2 fruit fly cellular contexts compared by ENCODE assay signal in genomic region chr3L:19079798-19080691, dm6.
TF ChIP-seq lines count a peak whose summit lies in the region.

No protein-coding gene starts in this region.

TF ChIP-seq in whole organism, embryonic, 481 proteins besides CTCF, POLR2A, EP300 and RAD21 (continued from another document and continues in another):
- TF ChIP-seq CG13424 (tag; optimal IDR thresholded peaks at IDR 0.05; lab: Kevin White, UChicago), result peak; percentile 26
- no peak; the same call in 2 of the 3 replicates for TF ChIP-seq ci (GFP tag; IDR thresholded peaks at IDR 0.05; lab: Robert Waterston, UW)
- TF ChIP-seq sima (GFP tag; optimal IDR thresholded peaks at IDR 0.05; lab: Kevin White, UChicago), result no peak
- TF ChIP-seq Eip74EF (GFP tag; optimal IDR thresholded peaks at IDR 0.05; lab: Kevin White, UChicago), result peak in 1 of 2 experiments; percentile 11
- TF ChIP-seq chif (GFP tag; optimal IDR thresholded peaks at IDR 0.05; lab: Kevin White, UChicago), result peak; percentile 6 to 42
- TF ChIP-seq CG31441 (GFP tag; IDR thresholded peaks at IDR 0.05; lab: Robert Waterston, UW), result 0 out of 2 replicates have a peak, but pooled peaks have one; percentile 35
- no peak for TF ChIP-seq Taf1 (GFP tag; IDR thresholded peaks at IDR 0.05; lab: Robert Waterston, UW)
- TF ChIP-seq tin (GFP tag; optimal IDR thresholded peaks at IDR 0.05; lab: Kevin White, UChicago), result peak; percentile 23
- TF ChIP-seq mld (GFP tag; IDR thresholded peaks at IDR 0.05; lab: Robert Waterston, UW; ENCODE audit: partially characterized antibody), result no peak
- TF ChIP-seq cwo (GFP tag; optimal IDR thresholded peaks at IDR 0.05; lab: Kevin White, UChicago), result peak; percentile 1
- TF ChIP-seq croc (GFP tag; conservative IDR thresholded peaks at IDR 0.05; lab: Robert Waterston, UW), result no peak
- peak; percentile 76 for TF ChIP-seq Med (GFP tag; lab: Kevin White, UChicago)
- TF ChIP-seq slp2 (GFP tag; optimal IDR thresholded peaks at IDR 0.05; lab: Kevin White, UChicago), result peak; percentile 43
- peak; percentile 58 for TF ChIP-seq Meics (GFP tag; optimal IDR thresholded peaks at IDR 0.05; lab: Kevin White, UChicago)
- TF ChIP-seq jing (GFP tag; optimal IDR thresholded peaks at IDR 0.05; lab: Kevin White, UChicago), result no peak
- no peak for TF ChIP-seq crc (GFP tag; optimal IDR thresholded peaks at IDR 0.05; lab: Kevin White, UChicago)
- TF ChIP-seq CG10274 (GFP tag; optimal IDR thresholded peaks at IDR 0.05; lab: Kevin White, UChicago), result no peak
- TF ChIP-seq Mad (GFP tag; optimal IDR thresholded peaks at IDR 0.05; lab: Kevin White, UChicago), result no peak
- TF ChIP-seq eve (GFP tag; optimal IDR thresholded peaks at IDR 0.05; lab: Kevin White, UChicago), result peak in 1 of 2 experiments; percentile 78
- peak; percentile 32 for TF ChIP-seq CG4424 (GFP tag; optimal IDR thresholded peaks at IDR 0.05; lab: Kevin White, UChicago)
- peak; percentile 34 for TF ChIP-seq disco-r (GFP tag; optimal IDR thresholded peaks at IDR 0.05; lab: Kevin White, UChicago)
- peak; percentile 64; the same call in 1 of the 3 replicates for TF ChIP-seq CG11456 (GFP tag; IDR thresholded peaks at IDR 0.05; lab: Robert Waterston, UW)
- TF ChIP-seq nmo (GFP tag; optimal IDR thresholded peaks at IDR 0.05; lab: Kevin White, UChicago), result peak; percentile 44
- TF ChIP-seq CG4730 (GFP tag; IDR thresholded peaks at IDR 0.05; lab: Robert Waterston, UW), result no peak
- TF ChIP-seq CG7839 (tag; optimal IDR thresholded peaks at IDR 0.05; lab: Kevin White, UChicago), result peak; percentile 55
- no peak for TF ChIP-seq Tbp (GFP tag; optimal IDR thresholded peaks at IDR 0.05; lab: Kevin White, UChicago)
- TF ChIP-seq D (optimal IDR thresholded peaks at IDR 0.05; lab: Kevin White, UChicago), result no peak
- no peak for TF ChIP-seq D (GFP tag; optimal IDR thresholded peaks at IDR 0.05; lab: Kevin White, UChicago)
- TF ChIP-seq HHEX (GFP tag; optimal IDR thresholded peaks at IDR 0.05; lab: Kevin White, UChicago), result peak; percentile 25
- peak; percentile 95 for TF ChIP-seq crol (GFP tag; IDR thresholded peaks at IDR 0.05; lab: Robert Waterston, UW)
- TF ChIP-seq CG1529 (GFP tag; optimal IDR thresholded peaks at IDR 0.05; lab: Kevin White, UChicago), result peak; percentile 31
- TF ChIP-seq CG5953 (GFP tag; IDR thresholded peaks at IDR 0.05; lab: Robert Waterston, UW), result no peak
- TF ChIP-seq CG12769 (tag; optimal IDR thresholded peaks at IDR 0.05; lab: Kevin White, UChicago), result peak; percentile 67
- TF ChIP-seq Dbx (GFP tag; IDR thresholded peaks at IDR 0.05; lab: Robert Waterston, UW), result 0 out of 3 replicates have a peak, but pooled peaks have one; percentile 33
- peak; percentile 1 for TF ChIP-seq gsb-n (tag; optimal IDR thresholded peaks at IDR 0.05; lab: Kevin White, UChicago)
- peak; percentile 66 for TF ChIP-seq gem (tag; optimal IDR thresholded peaks at IDR 0.05; lab: Kevin White, UChicago)
- TF ChIP-seq NC2β (GFP tag; optimal IDR thresholded peaks at IDR 0.05; lab: Kevin White, UChicago), result no peak
- TF ChIP-seq CG9437 (GFP tag; optimal IDR thresholded peaks at IDR 0.05; lab: Kevin White, UChicago), result peak; percentile 40
- TF ChIP-seq mam (GFP tag; optimal IDR thresholded peaks at IDR 0.05; lab: Kevin White, UChicago), result peak; percentile 18
- no peak for TF ChIP-seq Asciz (GFP tag; optimal IDR thresholded peaks at IDR 0.05; lab: Kevin White, UChicago)
- peak; percentile 47 for TF ChIP-seq Rfx (GFP tag; IDR thresholded peaks at IDR 0.05; lab: Robert Waterston, UW)
- TF ChIP-seq dmrt99B (tag; optimal IDR thresholded peaks at IDR 0.05; lab: Kevin White, UChicago), result peak; percentile 59
- TF ChIP-seq Atf-2 (GFP tag; optimal IDR thresholded peaks at IDR 0.05; lab: Kevin White, UChicago), result peak; percentile 32
- TF ChIP-seq Hr51 (GFP tag; optimal IDR thresholded peaks at IDR 0.05; lab: Kevin White, UChicago), result peak in 1 of 2 experiments; percentile 60
- TF ChIP-seq oc (tag; optimal IDR thresholded peaks at IDR 0.05; lab: Kevin White, UChicago), result peak; percentile 8
- TF ChIP-seq CG10321 (GFP tag; IDR thresholded peaks at IDR 0.05; lab: Robert Waterston, UW), result peak; percentile 47; the same call in 1 of the 2 replicates
- TF ChIP-seq CG8924 (tag; optimal IDR thresholded peaks at IDR 0.05; lab: Kevin White, UChicago), result peak; percentile 31
- peak; percentile 12 for TF ChIP-seq CG10979 (tag; optimal IDR thresholded peaks at IDR 0.05; lab: Kevin White, UChicago)
- peak; percentile 78 for TF ChIP-seq CG7556 (GFP tag; optimal IDR thresholded peaks at IDR 0.05; lab: Kevin White, UChicago)
- TF ChIP-seq CG10267 (tag; optimal IDR thresholded peaks at IDR 0.05; lab: Kevin White, UChicago), result peak; percentile 14
- TF ChIP-seq Lim3 (GFP tag; IDR thresholded peaks at IDR 0.05; lab: Robert Waterston, UW), result no peak
- 0 out of 2 replicates have a peak, but pooled peaks have one; percentile 9 for TF ChIP-seq CG11696 (GFP tag; IDR thresholded peaks at IDR 0.05; lab: Robert Waterston, UW)
- peak; percentile 39 for TF ChIP-seq D19A (tag; optimal IDR thresholded peaks at IDR 0.05; lab: Kevin White, UChicago)
- TF ChIP-seq CG12219 (GFP tag; optimal IDR thresholded peaks at IDR 0.05; lab: Kevin White, UChicago), result peak; percentile 18
- no peak for TF ChIP-seq Antp (GFP tag; optimal IDR thresholded peaks at IDR 0.05; lab: Kevin White, UChicago)
- TF ChIP-seq lab (GFP tag; optimal IDR thresholded peaks at IDR 0.05; lab: Kevin White, UChicago), result peak; percentile 16
- no peak for TF ChIP-seq MESR4 (GFP tag; optimal IDR thresholded peaks at IDR 0.05; lab: Kevin White, UChicago)
- peak; percentile 28 for TF ChIP-seq pho (GFP tag; optimal IDR thresholded peaks at IDR 0.05; lab: Kevin White, UChicago)
- peak; percentile 36 for TF ChIP-seq Ssrp (tag; optimal IDR thresholded peaks at IDR 0.05; lab: Kevin White, UChicago)
- TF ChIP-seq CG12391 (tag; optimal IDR thresholded peaks at IDR 0.05; lab: Kevin White, UChicago), result peak; percentile 17
- peak; percentile 1 for TF ChIP-seq CG9817 (tag; optimal IDR thresholded peaks at IDR 0.05; lab: Kevin White, UChicago)
- TF ChIP-seq sc (optimal IDR thresholded peaks at IDR 0.05; lab: Kevin White, UChicago), result no peak
- no peak for TF ChIP-seq sc (GFP tag; optimal IDR thresholded peaks at IDR 0.05; lab: Kevin White, UChicago)
- TF ChIP-seq zen (tag; optimal IDR thresholded peaks at IDR 0.05; lab: Kevin White, UChicago), result no peak
- TF ChIP-seq CG17385 (GFP tag; optimal IDR thresholded peaks at IDR 0.05; lab: Kevin White, UChicago), result peak; percentile 14
- TF ChIP-seq Myb (GFP tag; optimal IDR thresholded peaks at IDR 0.05; lab: Kevin White, UChicago), result peak; percentile 38

TF ChIP-seq in whole organism, prepupa, 60 proteins besides CTCF, POLR2A, EP300 and RAD21 (continued from another document):
- 0 out of 3 replicates have a peak, but pooled peaks have one; percentile 23 for TF ChIP-seq eg (GFP tag; IDR thresholded peaks at IDR 0.05; lab: Robert Waterston, UW)
- TF ChIP-seq ss (GFP tag; optimal IDR thresholded peaks at IDR 0.05; lab: Kevin White, UChicago), result peak; percentile 8 to 74
- TF ChIP-seq CG7368 (GFP tag; optimal IDR thresholded peaks at IDR 0.05; lab: Kevin White, UChicago), result peak; percentile 61
- peak; percentile 79 for TF ChIP-seq CG6276 (GFP tag; optimal IDR thresholded peaks at IDR 0.05; lab: Kevin White, UChicago)
- peak; percentile 78 for TF ChIP-seq Sox15 (GFP tag; optimal IDR thresholded peaks at IDR 0.05; lab: Kevin White, UChicago)
- peak; percentile 82 for TF ChIP-seq Sox14 (GFP tag; optimal IDR thresholded peaks at IDR 0.05; lab: Kevin White, UChicago)
- TF ChIP-seq dsx (GFP tag; optimal IDR thresholded peaks at IDR 0.05; lab: Kevin White, UChicago; ENCODE audit: poor library complexity, severe bottlenecking), result peak; percentile 78
- TF ChIP-seq pdm3 (GFP tag; optimal IDR thresholded peaks at IDR 0.05; lab: Kevin White, UChicago), result peak; percentile 82
- peak; percentile 81 for TF ChIP-seq CG34406 (GFP tag; optimal IDR thresholded peaks at IDR 0.05; lab: Kevin White, UChicago)
- TF ChIP-seq CG6163 (GFP tag; IDR thresholded peaks at IDR 0.05; lab: Robert Waterston, UW), result peak; percentile 49; the same call in 1 of the 3 replicates
- TF ChIP-seq acj6 (GFP tag; optimal IDR thresholded peaks at IDR 0.05; lab: Kevin White, UChicago), result peak; percentile 73
- TF ChIP-seq CG9139 (GFP tag; optimal IDR thresholded peaks at IDR 0.05; lab: Kevin White, UChicago), result peak; percentile 4
- TF ChIP-seq Hr4 (GFP tag; optimal IDR thresholded peaks at IDR 0.05; lab: Kevin White, UChicago), result peak; percentile 86
- peak; percentile 94 for TF ChIP-seq svp (GFP tag; lab: Kevin White, UChicago)
- TF ChIP-seq fd59A (GFP tag; optimal IDR thresholded peaks at IDR 0.05; lab: Kevin White, UChicago), result peak; percentile 72
- TF ChIP-seq Blimp-1 (GFP tag; optimal IDR thresholded peaks at IDR 0.05; lab: Kevin White, UChicago), result peak; percentile 56
- TF ChIP-seq Eip93F (GFP tag; optimal IDR thresholded peaks at IDR 0.05; lab: Kevin White, UChicago), result no peak
- TF ChIP-seq CG10631 (GFP tag; optimal IDR thresholded peaks at IDR 0.05; lab: Kevin White, UChicago), result peak; percentile 83
- TF ChIP-seq CG10669 (GFP tag; optimal IDR thresholded peaks at IDR 0.05; lab: Kevin White, UChicago), result peak; percentile 69
- TF ChIP-seq Hr38 (GFP tag; optimal IDR thresholded peaks at IDR 0.05; lab: Kevin White, UChicago), result no peak
- no peak for TF ChIP-seq vri (GFP tag; optimal IDR thresholded peaks at IDR 0.05; lab: Kevin White, UChicago)
- peak; percentile 57 for TF ChIP-seq CG16779 (tag; optimal IDR thresholded peaks at IDR 0.05; lab: Kevin White, UChicago)
- peak; percentile 79 for TF ChIP-seq Smox (GFP tag; optimal IDR thresholded peaks at IDR 0.05; lab: Kevin White, UChicago)
- no peak for TF ChIP-seq CG6854 (GFP tag; optimal IDR thresholded peaks at IDR 0.05; lab: Kevin White, UChicago)
- peak; percentile 74 for TF ChIP-seq net (GFP tag; optimal IDR thresholded peaks at IDR 0.05; lab: Kevin White, UChicago)
- peak; percentile 78 for TF ChIP-seq CG31627 (GFP tag; optimal IDR thresholded peaks at IDR 0.05; lab: Kevin White, UChicago)
- peak; percentile 79 for TF ChIP-seq Sox102F (GFP tag; optimal IDR thresholded peaks at IDR 0.05; lab: Kevin White, UChicago)
- peak; percentile 78 for TF ChIP-seq OdsH (GFP tag; optimal IDR thresholded peaks at IDR 0.05; lab: Kevin White, UChicago)
- TF ChIP-seq CG11762 (GFP tag; optimal IDR thresholded peaks at IDR 0.05; lab: Kevin White, UChicago; ENCODE audit: insufficient read depth), result peak; percentile 54
- peak; percentile 89 for TF ChIP-seq CG32006 (GFP tag; optimal IDR thresholded peaks at IDR 0.05; lab: Kevin White, UChicago)
- TF ChIP-seq CG6792 (GFP tag; optimal IDR thresholded peaks at IDR 0.05; lab: Kevin White, UChicago), result peak; percentile 68
- peak; percentile 39 for TF ChIP-seq fd85E (GFP tag; optimal IDR thresholded peaks at IDR 0.05; lab: Kevin White, UChicago)
- peak; percentile 76 for TF ChIP-seq CG8632 (GFP tag; optimal IDR thresholded peaks at IDR 0.05; lab: Kevin White, UChicago)
- TF ChIP-seq Gug (GFP tag; IDR thresholded peaks at IDR 0.05; lab: Robert Waterston, UW), result no peak
- peak; percentile 62; the same call in 2 of the 3 replicates for TF ChIP-seq CG8119 (GFP tag; IDR thresholded peaks at IDR 0.05; lab: Robert Waterston, UW)
- TF ChIP-seq cyc (GFP tag; optimal IDR thresholded peaks at IDR 0.05; lab: Kevin White, UChicago), result peak; percentile 73
- TF ChIP-seq CG1621 (tag; optimal IDR thresholded peaks at IDR 0.05; lab: Kevin White, UChicago), result no peak
- TF ChIP-seq Met (GFP tag; optimal IDR thresholded peaks at IDR 0.05; lab: Kevin White, UChicago), result peak; percentile 83
